Worm (Caenorhabditis elegans) whole organism, L2 larva: Measurements from ENCODE around the gene F44E5.1.
A peak's percentile ranks its signal among the peaks of the same experiment; 100 is the strongest.

Experiments used
- C34F6.9 ChIP-seq: fragments of 150-350 bp; optimal IDR thresholded peaks from 2 replicates; lab custom pipeline; 2014; ENCODE audit warnings: missing biosample characterization, missing genetic modification characterization
- F13H6.1 ChIP-seq: sonication (generic microtip); optimal IDR thresholded peaks from 2 replicates; lab custom pipeline; 2016; ENCODE audit warnings: missing genetic modification characterization, missing compliant biosample characterization
- Y55F3AM.14 ChIP-seq: fragments of 200-800 bp; sonication (Bioruptor generic); optimal IDR thresholded peaks from 2 replicates; lab custom pipeline; 2018; ENCODE audit warnings: mild to moderate bottlenecking, missing genetic modification characterization, missing compliant biosample characterization
- ZK546.5 ChIP-seq: sonication (generic microtip); optimal IDR thresholded peaks from 2 replicates; lab custom pipeline; 2017; ENCODE audit warnings: missing biosample characterization, missing genetic modification characterization
- alr-1 ChIP-seq: fragments of 150-350 bp; optimal IDR thresholded peaks from 2 replicates; lab custom pipeline; 2014; ENCODE audit warnings: missing biosample characterization, missing genetic modification characterization
- aly-2 ChIP-seq: fragments of 150-350 bp; optimal IDR thresholded peaks from 2 replicates; lab custom pipeline; 2014; ENCODE audit warnings: missing biosample characterization, missing genetic modification characterization
- ama-1 ChIP-seq: fragments of 150-350 bp; optimal IDR thresholded peaks from 2 replicates; lab custom pipeline; 2018; ENCODE audit warnings: inconsistent platforms
- blmp-1 ChIP-seq: sonication (generic microtip); optimal IDR thresholded peaks from 2 replicates; lab custom pipeline; 2017; ENCODE audit warnings: missing genetic modification characterization, mild to moderate bottlenecking, missing compliant biosample characterization, antibody characterized with exemption, moderate library complexity; ENCODE audit not compliant: insufficient read depth
- ceh-16 ChIP-seq: fragments of 150-350 bp; optimal IDR thresholded peaks from 2 replicates; lab custom pipeline; 2014; ENCODE audit warnings: missing biosample characterization, missing genetic modification characterization
- crh-2 ChIP-seq: sonication (generic microtip); optimal IDR thresholded peaks from 2 replicates; lab custom pipeline; 2017; ENCODE audit warnings: missing biosample characterization, missing genetic modification characterization
- dmd-4 ChIP-seq: sonication (generic microtip); optimal IDR thresholded peaks from 2 replicates; lab custom pipeline; 2017; ENCODE audit warnings: missing biosample characterization, missing genetic modification characterization
- egl-27 ChIP-seq: sonication (generic microtip); optimal IDR thresholded peaks from 3 replicates; lab custom pipeline; 2017; ENCODE audit warnings: missing biosample characterization, missing genetic modification reagents, missing genetic modification characterization
- elt-1 ChIP-seq: fragments of 150-350 bp; optimal IDR thresholded peaks from 2 replicates; lab custom pipeline; 2014; ENCODE audit warnings: missing biosample characterization, missing genetic modification characterization
- elt-3 ChIP-seq: sonication (generic microtip); optimal IDR thresholded peaks from 2 replicates; lab custom pipeline; 2017; ENCODE audit warnings: missing biosample characterization, missing genetic modification characterization
- fos-1 ChIP-seq: fragments of 150-350 bp; optimal IDR thresholded peaks from 2 replicates; lab custom pipeline; 2014; ENCODE audit warnings: missing biosample characterization, missing genetic modification characterization
- gmeb-1 ChIP-seq: fragments of 150-350 bp; optimal IDR thresholded peaks from 2 replicates; lab custom pipeline; 2014; ENCODE audit warnings: missing biosample characterization, missing genetic modification characterization
- lin-11 ChIP-seq: fragments of 150-350 bp; sonication (generic microtip); optimal IDR thresholded peaks from 2 replicates; lab custom pipeline; 2014; ENCODE audit warnings: missing biosample characterization, missing genetic modification characterization, inconsistent platforms, mixed read lengths
- lin-13 ChIP-seq: fragments of 150-350 bp; optimal IDR thresholded peaks from 2 replicates; lab custom pipeline; 2014; ENCODE audit warnings: missing biosample characterization, missing genetic modification reagents, missing genetic modification characterization
- lin-39 ChIP-seq: fragments of 150-350 bp; optimal IDR thresholded peaks from 2 replicates; lab custom pipeline; 2014; ENCODE audit warnings: missing biosample characterization, missing genetic modification reagents, missing genetic modification characterization
- lsy-2 ChIP-seq, 2 experiments: fragments of 150-350 bp in 1 of 2; sonication (generic microtip) in 1 of 2; optimal IDR thresholded peaks; 2 replicates each; lab custom pipeline; 2014 to 2017; ENCODE audit warnings: missing biosample characterization in 2 of 2, missing genetic modification characterization in 2 of 2
- mbf-1 ChIP-seq: sonication (generic microtip); optimal IDR thresholded peaks from 2 replicates; lab custom pipeline; 2017; ENCODE audit warnings: missing biosample characterization, missing genetic modification characterization
- mdl-1 ChIP-seq, 2 experiments: fragments of 150-350 bp in 1 of 2; sonication (generic microtip) in 1 of 2; optimal IDR thresholded peaks; 2 replicates each; lab custom pipeline; 2017; ENCODE audit warnings: missing biosample characterization in 2 of 2, missing genetic modification characterization in 2 of 2
- nhr-10 ChIP-seq: sonication (generic microtip); optimal IDR thresholded peaks from 2 replicates; lab custom pipeline; 2017; ENCODE audit warnings: missing biosample characterization, missing genetic modification characterization
- nhr-11 ChIP-seq: fragments of 150-350 bp; optimal IDR thresholded peaks from 2 replicates; lab custom pipeline; 2014; ENCODE audit warnings: missing biosample characterization, missing genetic modification characterization
- nhr-12 ChIP-seq: fragments of 150-350 bp; optimal IDR thresholded peaks from 2 replicates; lab custom pipeline; 2014; ENCODE audit warnings: missing biosample characterization, missing genetic modification characterization
- nhr-129 ChIP-seq: fragments of 150-350 bp; optimal IDR thresholded peaks from 2 replicates; lab custom pipeline; 2014; ENCODE audit warnings: missing biosample characterization, missing genetic modification characterization
- nhr-21 ChIP-seq: fragments of 150-350 bp; optimal IDR thresholded peaks from 2 replicates; lab custom pipeline; 2014; ENCODE audit warnings: missing biosample characterization, missing genetic modification characterization
- nhr-23 ChIP-seq: fragments of 150-350 bp; optimal IDR thresholded peaks from 2 replicates; lab custom pipeline; 2014; ENCODE audit warnings: missing biosample characterization, missing genetic modification reagents, missing genetic modification characterization
- nhr-25 ChIP-seq: fragments of 150-350 bp; sonication (generic microtip); optimal IDR thresholded peaks from 3 replicates; lab custom pipeline; 2014; ENCODE audit warnings: missing biosample characterization, missing genetic modification characterization
- nhr-77 ChIP-seq: fragments of 150-350 bp; optimal IDR thresholded peaks from 2 replicates; lab custom pipeline; 2014; ENCODE audit warnings: missing biosample characterization, missing genetic modification characterization
- peb-1 ChIP-seq: fragments of 150-350 bp; optimal IDR thresholded peaks from 2 replicates; lab custom pipeline; 2014; ENCODE audit warnings: missing biosample characterization, missing genetic modification characterization
- sem-4 ChIP-seq: fragments of 150-350 bp; optimal IDR thresholded peaks from 2 replicates; lab custom pipeline; 2014; ENCODE audit warnings: missing biosample characterization, missing genetic modification reagents, missing genetic modification characterization
- skn-1 ChIP-seq: sonication (generic microtip); optimal IDR thresholded peaks from 2 replicates; lab custom pipeline; 2017; ENCODE audit warnings: missing biosample characterization, missing genetic modification characterization
- sma-3 ChIP-seq: sonication (generic microtip); optimal IDR thresholded peaks from 2 replicates; lab custom pipeline; 2016; ENCODE audit warnings: missing genetic modification reagents, missing genetic modification characterization, missing compliant biosample characterization
- sma-9 ChIP-seq, 2 experiments: fragments of 150-350 bp in 1 of 2; sonication (generic microtip) in 1 of 2; optimal IDR thresholded peaks; 2 replicates each; lab custom pipeline; 2014 to 2016; ENCODE audit warnings: missing genetic modification characterization in 2 of 2, mild to moderate bottlenecking in 1 of 2, missing biosample characterization in 1 of 2, missing compliant biosample characterization in 1 of 2, missing genetic modification reagents in 1 of 2, moderate library complexity in 1 of 2
- snpc-4 ChIP-seq: fragments of 150-350 bp; optimal IDR thresholded peaks from 2 replicates; lab custom pipeline; 2014; ENCODE audit warnings: missing biosample characterization, missing genetic modification characterization
- unc-62 ChIP-seq: fragments of 150-350 bp; optimal IDR thresholded peaks from 2 replicates; lab custom pipeline; 2014; ENCODE audit warnings: missing biosample characterization, missing genetic modification reagents, missing genetic modification characterization
- zag-1 ChIP-seq: fragments of 150-350 bp; optimal IDR thresholded peaks from 2 replicates; lab custom pipeline; 2014; ENCODE audit warnings: missing biosample characterization, missing genetic modification characterization
- ztf-1 ChIP-seq: fragments of 200-800 bp; sonication (Bioruptor generic); conservative IDR thresholded peaks from 2 replicates; pipeline ENCODE4 v1.3.6; 2022; ENCODE audit warnings: missing genetic modification characterization, missing compliant biosample characterization
- ztf-11 ChIP-seq: sonication (generic microtip); optimal IDR thresholded peaks from 2 replicates; lab custom pipeline; 2017; ENCODE audit warnings: missing biosample characterization, missing genetic modification characterization
- ztf-4 ChIP-seq: fragments of 150-350 bp; optimal IDR thresholded peaks from 2 replicates; lab custom pipeline; 2014; ENCODE audit warnings: missing biosample characterization, missing genetic modification characterization

The F44E5.1 gene

ce11 chrII:11729757-11730535 lies 44.4 kb downstream of the F44E5.1 start:
- TF ChIP-seq aly-2 = no peak
- peak; percentile 23 for TF ChIP-seq ama-1

DNA sequence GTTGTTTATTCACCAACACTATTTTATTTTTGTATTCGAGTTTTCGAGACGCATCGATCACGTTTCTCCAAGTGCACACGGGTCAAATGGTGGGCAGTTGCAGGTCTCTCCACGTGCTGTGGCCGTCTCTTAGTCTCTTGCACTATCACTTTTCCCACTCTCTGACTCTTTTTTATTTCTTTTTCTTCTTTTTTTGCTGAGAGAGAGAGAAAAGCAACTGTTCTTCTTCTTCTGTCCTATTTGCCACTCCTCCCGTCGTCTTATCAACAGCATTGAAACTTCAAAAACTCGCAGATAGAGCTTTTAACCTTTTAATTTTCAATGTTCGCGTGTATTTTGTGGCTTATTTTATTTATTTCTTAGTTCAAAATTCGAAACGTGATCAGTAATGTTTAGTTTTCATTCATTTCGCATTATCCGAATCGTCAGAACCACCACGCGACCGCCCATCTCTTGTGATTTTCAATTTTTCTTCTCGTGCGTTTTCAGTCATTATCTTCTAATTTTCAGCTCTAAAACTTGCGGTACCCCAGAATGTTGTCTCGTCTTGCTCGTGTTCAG lies 45.7 kb downstream of the F44E5.1 start, which contains the start of gene alh-8:
alh-8 (plus strand) TSS at position 511 of the 561 bp plus-strand sequence.
- TF ChIP-seq dmd-4 (tag; lab: Kevin White, UChicago) (no peak), unc-62 (no peak), ama-1 (no peak), F13H6.1 (tag; lab: Kevin White, UChicago) (peak; percentile 73), ZK546.5 (no peak), lin-11 (tag; lab: Kevin White, UChicago) (no peak), blmp-1 (tag; lab: Kevin White, UChicago) (no peak), sma-9 (GFP tag; optimal IDR thresholded peaks at IDR 0.05; lab: Kevin White, UChicago) (peak; percentile 85), sma-9 (tag; optimal IDR thresholded peaks at IDR 0.05; lab: Kevin White, UChicago) (no peak), lin-39 (tag; lab: Kevin White, UChicago) (no peak), nhr-11 (tag; lab: Kevin White, UChicago) (no peak), sem-4 (tag; lab: Kevin White, UChicago) (no peak), egl-27 (tag; lab: Kevin White, UChicago) (peak; percentile 52), ceh-16 (no peak), skn-1 (tag; lab: Kevin White, UChicago) (no peak), nhr-25 (tag; lab: Kevin White, UChicago) (peak; percentile 8), lsy-2 (tag; optimal IDR thresholded peaks at IDR 0.05; lab: Kevin White, UChicago) (peak in 1 of 2 experiments; percentile 63), nhr-21 (tag; lab: Kevin White, UChicago) (peak; percentile 16), Y55F3AM.14 (GFP tag; lab: Kevin White, UChicago) (peak; percentile 20), zag-1 (no peak), nhr-10 (no peak), sma-3 (GFP tag; lab: Kevin White, UChicago) (peak; percentile 33), nhr-129 (tag; lab: Kevin White, UChicago) (peak; percentile 69), peb-1 (tag; lab: Kevin White, UChicago) (no peak), fos-1 (tag; lab: Kevin White, UChicago) (peak; percentile 57), aly-2 (no peak), elt-3 (no peak), C34F6.9 (peak; percentile 59), mdl-1 (tag; optimal IDR thresholded peaks at IDR 0.05; lab: Kevin White, UChicago) (peak; percentile 91), ztf-1 (GFP tag; lab: Robert Waterston, UW) (no peak), nhr-12 (tag; lab: Kevin White, UChicago) (no peak), ztf-11 (no peak), ztf-4 (tag; lab: Kevin White, UChicago) (peak; percentile 7), crh-2 (tag; lab: Kevin White, UChicago) (peak; percentile 66), mbf-1 (no peak), gmeb-1 (tag; lab: Kevin White, UChicago) (peak; percentile 44), snpc-4 (tag; lab: Kevin White, UChicago) (no peak), elt-1 (tag; lab: Kevin White, UChicago) (no peak)

ce11 chrII:11727438-11727837 lies 46.9 kb downstream of the F44E5.1 start:
- TF ChIP-seq zag-1 (no peak), nhr-23 (tag; lab: Kevin White, UChicago) (no peak), lin-13 (no peak), nhr-77 (tag; lab: Kevin White, UChicago) (no peak), fos-1 (tag; lab: Kevin White, UChicago) (no peak), elt-3 (no peak), ZK546.5 (no peak), mbf-1 (no peak), lsy-2 (tag; optimal IDR thresholded peaks at IDR 0.05; lab: Kevin White, UChicago) (no peak), egl-27 (tag; lab: Kevin White, UChicago) (no peak), nhr-10 (no peak), gmeb-1 (tag; lab: Kevin White, UChicago) (no peak), nhr-12 (tag; lab: Kevin White, UChicago) (no peak), lin-11 (tag; lab: Kevin White, UChicago) (no peak), Y55F3AM.14 (GFP tag; lab: Kevin White, UChicago) (no peak), ztf-1 (GFP tag; lab: Robert Waterston, UW) (no peak), aly-2 (no peak), blmp-1 (tag; lab: Kevin White, UChicago) (no peak), alr-1 (tag; lab: Kevin White, UChicago) (no peak)
